Worm (Caenorhabditis elegans): ENCODE measurements around the gene frpr-21.

Gene frpr-21

DNA sequence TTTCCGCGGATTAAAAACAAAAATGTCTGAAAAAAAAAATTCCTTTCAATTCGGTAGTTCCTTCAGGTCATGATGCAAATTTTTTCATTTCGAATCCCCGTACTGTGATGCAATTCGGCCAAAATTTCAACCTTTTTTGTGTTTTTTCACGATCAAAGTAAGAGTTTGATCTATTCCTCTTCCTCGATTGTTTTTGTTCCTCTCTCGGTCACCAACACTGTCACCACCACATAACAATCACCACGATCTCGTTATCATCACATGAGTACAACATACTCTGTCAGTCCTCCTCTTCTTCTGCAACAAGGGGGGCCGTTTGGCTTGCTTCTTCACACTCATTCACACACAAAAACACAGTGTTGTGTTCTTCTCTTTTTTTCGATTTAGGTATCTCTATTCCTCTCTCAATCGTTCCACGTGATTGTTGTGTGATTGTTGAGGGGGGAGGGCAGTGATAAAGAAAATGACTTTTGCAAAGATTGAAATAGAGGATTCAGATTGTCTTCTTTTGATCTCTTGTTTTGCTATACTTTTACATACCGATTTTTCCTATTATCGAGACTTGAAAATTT, 31.5 kb downstream of the frpr-21 start (continued):
- no peak for TF ChIP-seq F22D6.2 (tag; optimal IDR thresholded peaks at IDR 0.05)
- TF ChIP-seq lag-1 (GFP tag; IDR thresholded peaks at IDR 0.05): no peak
- TF ChIP-seq egrh-3 (GFP tag; IDR thresholded peaks at IDR 0.05): 0 out of 2 replicates have a peak, but pooled peaks have one; percentile 5
- no peak for TF ChIP-seq egl-18 (GFP tag; IDR thresholded peaks at IDR 0.05)
- no peak for TF ChIP-seq F37B4.10 (GFP tag; IDR thresholded peaks at IDR 0.05)
- no peak for TF ChIP-seq dox-1 (GFP tag; IDR thresholded peaks at IDR 0.05)
- TF ChIP-seq xnd-1 (tag; optimal IDR thresholded peaks at IDR 0.05): no peak
- TF ChIP-seq nhr-179 (tag; optimal IDR thresholded peaks at IDR 0.05): no peak
- TF ChIP-seq somi-1 (GFP tag; optimal IDR thresholded peaks at IDR 0.05): peak; percentile 66
- TF ChIP-seq nhr-90 (tag; optimal IDR thresholded peaks at IDR 0.05): no peak
- no peak for TF ChIP-seq hlh-12 (tag; optimal IDR thresholded peaks at IDR 0.05)
- no peak for TF ChIP-seq let-526 (GFP tag; IDR thresholded peaks at IDR 0.05)
- no peak for TF ChIP-seq nhr-80 (tag; optimal IDR thresholded peaks at IDR 0.05)
- no peak for TF ChIP-seq B0019.2 (GFP tag; conservative IDR thresholded peaks at IDR 0.05)
- TF ChIP-seq ztf-18 (tag; optimal IDR thresholded peaks at IDR 0.05): no peak
- TF ChIP-seq ztf-25 (GFP tag; IDR thresholded peaks at IDR 0.05): no peak

DNA sequence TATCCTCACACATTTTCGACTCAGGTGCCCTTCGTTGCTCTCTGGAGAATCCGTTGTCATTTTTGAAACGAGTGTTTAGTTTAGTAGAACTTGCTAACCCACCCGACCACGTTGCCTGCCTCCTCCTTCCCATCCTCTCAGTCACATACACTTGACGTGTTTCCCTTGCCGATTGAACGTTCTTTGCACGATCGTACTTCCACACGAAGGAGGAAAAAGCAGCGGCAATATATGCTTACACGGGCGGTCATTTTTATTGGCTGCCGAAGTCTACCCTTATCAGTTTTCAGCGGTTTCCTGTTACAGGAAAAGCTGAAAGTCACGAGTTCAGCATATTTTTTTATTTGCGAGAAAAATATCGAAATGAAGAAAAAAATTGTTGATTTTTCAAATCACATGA, 32.1 kb downstream of the frpr-21 start:
- TF ChIP-seq sea-2 (GFP tag; IDR thresholded peaks at IDR 0.05) (no peak), ets-4 (GFP tag; optimal IDR thresholded peaks at IDR 0.05) (peak; percentile 57), let-607 (tag; optimal IDR thresholded peaks at IDR 0.05) (peak; percentile 66 to 71), mxl-1 (tag; optimal IDR thresholded peaks at IDR 0.05) (no peak), repo-1 (tag; optimal IDR thresholded peaks at IDR 0.05) (no peak), ztf-22 (GFP tag; optimal IDR thresholded peaks at IDR 0.05) (peak; percentile 23), snpc-3.4 (tag; optimal IDR thresholded peaks at IDR 0.05) (no peak), B0336.3 (GFP tag; IDR thresholded peaks at IDR 0.05) (0 out of 2 replicates have a peak, but pooled peaks have one; percentile 40), hrde-1 (tag; optimal IDR thresholded peaks at IDR 0.05; ENCODE audit: borderline replicate concordance) (no peak), nhr-90 (tag; optimal IDR thresholded peaks at IDR 0.05) (no peak), chd-7 (tag; optimal IDR thresholded peaks at IDR 0.05) (no peak), ceh-58 (GFP tag; IDR thresholded peaks at IDR 0.05) (no peak), ztf-6 (GFP tag; IDR thresholded peaks at IDR 0.05) (no peak), T07F8.4 (tag; optimal IDR thresholded peaks at IDR 0.05) (no peak), sdz-38 (tag; optimal IDR thresholded peaks at IDR 0.05) (no peak), F22D6.2 (tag; optimal IDR thresholded peaks at IDR 0.05) (no peak), lin-26 (GFP tag; IDR thresholded peaks at IDR 0.05) (no peak), ceh-40 (GFP tag; IDR thresholded peaks at IDR 0.05) (no peak), lin-40 (tag; optimal IDR thresholded peaks at IDR 0.05) (no peak), die-1 (tag; optimal IDR thresholded peaks at IDR 0.05) (no peak), ama-1 (optimal IDR thresholded peaks at IDR 0.05) (peak; percentile 23), ama-1 (GFP tag; optimal IDR thresholded peaks at IDR 0.05) (no peak), efl-1 (GFP tag; optimal IDR thresholded peaks at IDR 0.05) (no peak), dox-1 (GFP tag; IDR thresholded peaks at IDR 0.05) (peak; percentile 59), F55B11.4 (tag; optimal IDR thresholded peaks at IDR 0.05; ENCODE audit: borderline replicate concordance, insufficient read depth) (no peak), lin-54 (GFP tag; optimal IDR thresholded peaks at IDR 0.05) (peak; percentile 32), ztf-26 (tag; optimal IDR thresholded peaks at IDR 0.05) (no peak), rcor-1 (GFP tag; IDR thresholded peaks at IDR 0.05) (no peak), zim-3 (tag; optimal IDR thresholded peaks at IDR 0.05) (no peak), nfyb-1 (GFP tag; IDR thresholded peaks at IDR 0.05) (peak; percentile 83; the same call in 1 of the 2 replicates), madf-3 (GFP tag; IDR thresholded peaks at IDR 0.05) (no peak), unc-130 (GFP tag; optimal IDR thresholded peaks at IDR 0.05) (no peak), snpc-1.1 (tag; optimal IDR thresholded peaks at IDR 0.05; ENCODE audit: insufficient read depth) (no peak), ceh-27 (GFP tag; optimal IDR thresholded peaks at IDR 0.05) (peak; percentile 48), ceh-91 (GFP tag; IDR thresholded peaks at IDR 0.05) (no peak), egl-44 (GFP tag; IDR thresholded peaks at IDR 0.05) (0 out of 2 replicates have a peak, but pooled peaks have one; percentile 24)

Measured in whole organism, young adult.